Fruit fly (Drosophila melanogaster) whole organism, embryonic: ENCODE results near the gene CG13634.
A peak's percentile ranks its signal among the peaks of the same experiment; 100 is the strongest.

ENCODE experiments used
- Antp ChIP-seq: fragments of 200-800 bp; sonication (Bioruptor generic); optimal IDR thresholded peaks from 3 replicates; lab custom pipeline; 2016; ENCODE audit warnings: missing biosample characterization, missing genetic modification characterization
- Bgb ChIP-seq: fragments of 200-800 bp; sonication (Bioruptor generic); IDR thresholded peaks from 2 replicates; pipeline ENCODE4 v1.3.6; 2022; ENCODE audit warnings: missing biosample characterization, missing genetic modification characterization; ENCODE audit not compliant: partially characterized antibody
- Blimp-1 ChIP-seq: fragments of 200-800 bp; sonication (Bioruptor generic); optimal IDR thresholded peaks from 3 replicates; lab custom pipeline; 2018; ENCODE audit warnings: missing biosample characterization, missing genetic modification characterization, mild to moderate bottlenecking, moderate library complexity, missing genetic modification reagents
- CG10274 ChIP-seq: fragments of 200-800 bp; sonication (Bioruptor generic); optimal IDR thresholded peaks from 3 replicates; lab custom pipeline; 2017; ENCODE audit warnings: missing biosample characterization, mild to moderate bottlenecking, missing genetic modification characterization
- CG10654 ChIP-seq: fragments of 200-800 bp; sonication (Bioruptor generic); optimal IDR thresholded peaks from 2 replicates; lab custom pipeline; 2016; ENCODE audit warnings: missing biosample characterization, missing genetic modification characterization
- CG12071 ChIP-seq: fragments of 200-800 bp; sonication (Bioruptor generic); optimal IDR thresholded peaks from 3 replicates; lab custom pipeline; 2018; ENCODE audit warnings: missing biosample characterization, mild to moderate bottlenecking, missing genetic modification characterization
- CG12155 ChIP-seq: fragments of 200-800 bp; sonication (Bioruptor generic); optimal IDR thresholded peaks from 3 replicates; lab custom pipeline; 2016; ENCODE audit warnings: missing biosample characterization, missing genetic modification characterization
- CG12219 ChIP-seq: fragments of 200-800 bp; sonication (Bioruptor generic); optimal IDR thresholded peaks from 3 replicates; lab custom pipeline; 2018; ENCODE audit warnings: missing biosample characterization, mild to moderate bottlenecking, missing genetic modification characterization
- CG13894 ChIP-seq: fragments of 200-800 bp; sonication (Bioruptor generic); optimal IDR thresholded peaks from 3 replicates; lab custom pipeline; 2018; ENCODE audit warnings: missing biosample characterization, mild to moderate bottlenecking, missing genetic modification characterization, moderate library complexity
- CG15073 ChIP-seq: fragments of 200-800 bp; sonication (Bioruptor generic); optimal IDR thresholded peaks from 2 replicates; lab custom pipeline; 2016; ENCODE audit warnings: missing biosample characterization, missing genetic modification characterization
- CG16813 ChIP-seq: fragments of 200-800 bp; sonication (Bioruptor generic); IDR thresholded peaks from 3 replicates; pipeline ENCODE4 v1.3.6; 2022; ENCODE audit warnings: missing biosample characterization, missing genetic modification characterization; ENCODE audit not compliant: partially characterized antibody
- CG16815 ChIP-seq: fragments of 200-800 bp; sonication (Bioruptor generic); optimal IDR thresholded peaks from 3 replicates; lab custom pipeline; 2017; ENCODE audit warnings: missing biosample characterization, mild to moderate bottlenecking, missing genetic modification characterization
- CG17802 ChIP-seq: fragments of 200-800 bp; sonication (Bioruptor generic); optimal IDR thresholded peaks from 2 replicates; lab custom pipeline; 2018; ENCODE audit warnings: missing biosample characterization, mild to moderate bottlenecking, missing genetic modification characterization, moderate library complexity
- CG2202 ChIP-seq: fragments of 200-800 bp; sonication (Bioruptor generic); optimal IDR thresholded peaks from 2 replicates; lab custom pipeline; 2018; ENCODE audit warnings: missing biosample characterization, mild to moderate bottlenecking, missing genetic modification characterization
- CG4282 ChIP-seq: fragments of 200-800 bp; sonication (Bioruptor generic); optimal IDR thresholded peaks from 2 replicates; lab custom pipeline; 2016; ENCODE audit warnings: missing biosample characterization, missing genetic modification characterization
- CG4404 ChIP-seq: fragments of 200-800 bp; sonication (Bioruptor generic); IDR thresholded peaks from 2 replicates; pipeline ENCODE4 v1.3.6; 2022; ENCODE audit warnings: missing biosample characterization, missing genetic modification characterization
- CG5180 ChIP-seq: fragments of 200-800 bp; sonication (Bioruptor generic); optimal IDR thresholded peaks from 3 replicates; lab custom pipeline; 2017; ENCODE audit warnings: missing biosample characterization, missing genetic modification characterization, mild to moderate bottlenecking, moderate library complexity, missing genetic modification reagents
- CG5245 ChIP-seq: fragments of 200-800 bp; sonication (Bioruptor generic); optimal IDR thresholded peaks from 3 replicates; lab custom pipeline; 2016; ENCODE audit warnings: missing biosample characterization, missing genetic modification characterization
- CG6254 ChIP-seq: fragments of 200-800 bp; sonication (Bioruptor generic); optimal IDR thresholded peaks from 3 replicates; lab custom pipeline; 2017; ENCODE audit warnings: mild to moderate bottlenecking, missing biosample characterization, missing genetic modification reagents, missing genetic modification characterization
- CG9437 ChIP-seq: fragments of 200-800 bp; sonication (Bioruptor generic); optimal IDR thresholded peaks from 2 replicates; lab custom pipeline; 2018; ENCODE audit warnings: missing biosample characterization, mild to moderate bottlenecking, missing genetic modification characterization
- CG9817 ChIP-seq: fragments of 200-800 bp; sonication (Bioruptor generic); optimal IDR thresholded peaks from 2 replicates; lab custom pipeline; 2018; ENCODE audit warnings: missing biosample characterization, mild to moderate bottlenecking, missing genetic modification characterization, moderate library complexity
- CHES-1-like ChIP-seq: fragments of 200-800 bp; sonication (Bioruptor generic); optimal IDR thresholded peaks from 2 replicates; lab custom pipeline; 2016; ENCODE audit warnings: missing biosample characterization, missing genetic modification characterization
- MBD-R2 ChIP-seq: fragments of 200-800 bp; sonication (Bioruptor generic); IDR thresholded peaks from 2 replicates; pipeline ENCODE4 v1.3.6; 2022; ENCODE audit warnings: missing biosample characterization, missing genetic modification characterization
- NFAT ChIP-seq: fragments of 200-800 bp; sonication (Bioruptor generic); IDR thresholded peaks from 2 replicates; pipeline ENCODE4 v1.3.6; 2022; ENCODE audit warnings: missing biosample characterization, missing genetic modification characterization
- Neu2 ChIP-seq: fragments of 200-800 bp; sonication (Bioruptor generic); optimal IDR thresholded peaks from 3 replicates; lab custom pipeline; 2016; ENCODE audit warnings: missing biosample characterization, missing genetic modification characterization, borderline replicate concordance
- Ptx1 ChIP-seq: fragments of 200-800 bp; sonication (Bioruptor generic); IDR thresholded peaks from 2 replicates; pipeline ENCODE4 v1.3.6; 2022; ENCODE audit warnings: missing biosample characterization, missing genetic modification characterization
- Sox100B ChIP-seq: fragments of 200-800 bp; sonication (Bioruptor generic); optimal IDR thresholded peaks from 3 replicates; lab custom pipeline; 2018; ENCODE audit warnings: missing biosample characterization, mild to moderate bottlenecking, missing genetic modification characterization
- Spps ChIP-seq: fragments of 200-800 bp; sonication (Bioruptor generic); optimal IDR thresholded peaks from 2 replicates; lab custom pipeline; 2018; ENCODE audit warnings: missing biosample characterization, mild to moderate bottlenecking, missing genetic modification characterization
- Ssrp ChIP-seq: fragments of 200-800 bp; sonication (Bioruptor generic); optimal IDR thresholded peaks from 2 replicates; lab custom pipeline; 2018; ENCODE audit warnings: missing biosample characterization, mild to moderate bottlenecking, missing genetic modification characterization, moderate library complexity
- ab ChIP-seq: fragments of 200-800 bp; sonication (Bioruptor generic); optimal IDR thresholded peaks from 2 replicates; lab custom pipeline; 2016; ENCODE audit warnings: missing biosample characterization, missing genetic modification characterization
- aop ChIP-seq: fragments of 200-800 bp; sonication (Bioruptor generic); IDR thresholded peaks from 2 replicates; pipeline ENCODE4 v1.3.6; 2022; ENCODE audit warnings: missing biosample characterization, missing genetic modification characterization
- cad ChIP-seq: fragments of >200 bp; optimal IDR thresholded peaks from 2 replicates; lab custom pipeline; 2017; ENCODE audit warnings: missing biosample characterization, missing genetic modification characterization
- crol ChIP-seq: fragments of 200-800 bp; sonication (Bioruptor generic); IDR thresholded peaks from 2 replicates; pipeline ENCODE4 v1.3.6; 2022; ENCODE audit warnings: missing biosample characterization, missing genetic modification characterization
- dmrt11E ChIP-seq: fragments of 200-800 bp; sonication (Bioruptor generic); optimal IDR thresholded peaks from 3 replicates; lab custom pipeline; 2018; ENCODE audit warnings: missing biosample characterization, mild to moderate bottlenecking, missing genetic modification characterization, moderate library complexity
- en ChIP-seq: fragments of 200-800 bp; sonication (Bioruptor generic); optimal IDR thresholded peaks from 2 replicates; lab custom pipeline; 2016; ENCODE audit warnings: missing biosample characterization, missing genetic modification characterization
- esg ChIP-seq: fragments of 200-800 bp; sonication (Bioruptor generic); conservative IDR thresholded peaks from 2 replicates; pipeline ENCODE4 v1.3.6; 2022; ENCODE audit warnings: missing biosample characterization, missing genetic modification characterization
- fd64A ChIP-seq: fragments of 200-800 bp; sonication (Bioruptor generic); optimal IDR thresholded peaks from 3 replicates; lab custom pipeline; 2018; ENCODE audit warnings: missing biosample characterization, mild to moderate bottlenecking, missing genetic modification characterization
- grau ChIP-seq: fragments of 200-800 bp; optimal IDR thresholded peaks from 3 replicates; lab custom pipeline; 2019; ENCODE audit warnings: missing biosample characterization, mild to moderate bottlenecking, missing genetic modification characterization, moderate library complexity
- gsb-n ChIP-seq: fragments of 200-800 bp; sonication (Bioruptor generic); optimal IDR thresholded peaks from 3 replicates; lab custom pipeline; 2018; ENCODE audit warnings: missing biosample characterization, mild to moderate bottlenecking, missing genetic modification characterization
- luna ChIP-seq: fragments of 200-800 bp; sonication (Bioruptor generic); optimal IDR thresholded peaks from 2 replicates; lab custom pipeline; 2016; ENCODE audit warnings: missing biosample characterization, missing genetic modification characterization
- nom ChIP-seq: fragments of 200-800 bp; sonication (Bioruptor generic); optimal IDR thresholded peaks from 2 replicates; lab custom pipeline; 2017; ENCODE audit warnings: missing biosample characterization, missing genetic modification characterization, mild to moderate bottlenecking, moderate library complexity, missing genetic modification reagents
- oc ChIP-seq: fragments of 200-800 bp; sonication (Bioruptor generic); optimal IDR thresholded peaks from 2 replicates; lab custom pipeline; 2018; ENCODE audit warnings: missing biosample characterization, mild to moderate bottlenecking, missing genetic modification characterization, moderate library complexity
- peb ChIP-seq: fragments of 200-800 bp; sonication (Bioruptor generic); IDR thresholded peaks from 2 replicates; pipeline ENCODE4 v1.3.6; 2022; ENCODE audit warnings: missing biosample characterization, missing genetic modification characterization
- pho ChIP-seq: fragments of 200-800 bp; sonication (Bioruptor generic); optimal IDR thresholded peaks from 2 replicates; lab custom pipeline; 2016; ENCODE audit warnings: missing biosample characterization, missing genetic modification characterization
- sd ChIP-seq: fragments of 200-800 bp; sonication (Bioruptor generic); optimal IDR thresholded peaks from 3 replicates; lab custom pipeline; 2018; ENCODE audit warnings: missing biosample characterization, mild to moderate bottlenecking, missing genetic modification characterization, moderate library complexity
- trem ChIP-seq: fragments of 200-800 bp; optimal IDR thresholded peaks from 3 replicates; lab custom pipeline; 2019; ENCODE audit warnings: missing biosample characterization, mild to moderate bottlenecking, missing genetic modification characterization, moderate library complexity
- wek ChIP-seq: fragments of 200-800 bp; sonication (Bioruptor generic); optimal IDR thresholded peaks from 3 replicates; lab custom pipeline; 2018; ENCODE audit warnings: missing biosample characterization, mild to moderate bottlenecking, missing genetic modification characterization, moderate library complexity
- z ChIP-seq: fragments of 200-800 bp; sonication (Bioruptor generic); IDR thresholded peaks from 3 replicates; pipeline ENCODE4 v1.3.6; 2022; ENCODE audit warnings: missing biosample characterization, missing genetic modification characterization

The CG13634 gene

dm6 chr3R:24768538-24769401 is 21.2 kb downstream of the CG13634 start, which contains the start of gene CG13631 (continued):
- TF ChIP-seq NFAT (GFP tag; lab: Robert Waterston, UW) (no peak), CG12071 (GFP tag; lab: Kevin White, UChicago) (peak; percentile 84), oc (tag; lab: Kevin White, UChicago) (peak; percentile 96), CG5245 (GFP tag; lab: Kevin White, UChicago) (peak; percentile 94), CG16813 (GFP tag; lab: Robert Waterston, UW) (no peak), esg (GFP tag; lab: Robert Waterston, UW) (peak; percentile 93), Ssrp (tag; lab: Kevin White, UChicago) (peak; percentile 98), CG5180 (GFP tag; lab: Kevin White, UChicago) (peak; percentile 79), nom (GFP tag; lab: Kevin White, UChicago) (no peak), MBD-R2 (GFP tag; lab: Robert Waterston, UW) (peak; percentile 29; the same call in 1 of the 2 replicates), Bgb (no peak), grau (tag; lab: Kevin White, UChicago) (peak; percentile 92), aop (peak; percentile 76; the same call in 1 of the 2 replicates), CG4282 (GFP tag; lab: Kevin White, UChicago) (peak; percentile 60), CG9437 (peak; percentile 90), CG12155 (GFP tag; lab: Kevin White, UChicago) (peak; percentile 82), Spps (tag; lab: Kevin White, UChicago) (peak; percentile 95), dmrt11E (tag; lab: Kevin White, UChicago) (peak; percentile 90), luna (GFP tag; lab: Kevin White, UChicago) (no peak), Blimp-1 (GFP tag; lab: Kevin White, UChicago) (peak; percentile 96), CHES-1-like (peak; percentile 84), CG17802 (tag; lab: Kevin White, UChicago) (peak; percentile 87), Sox100B (GFP tag; lab: Kevin White, UChicago) (peak; percentile 97), ab (GFP tag; lab: Kevin White, UChicago) (peak; percentile 87), CG9817 (tag; lab: Kevin White, UChicago) (peak; percentile 86), Neu2 (GFP tag; lab: Kevin White, UChicago) (no peak), Antp (GFP tag; lab: Kevin White, UChicago) (peak; percentile 94), z (GFP tag; lab: Robert Waterston, UW) (no peak; the same call in 2 of the 3 replicates), CG10274 (peak; percentile 74), CG16815 (GFP tag; lab: Kevin White, UChicago) (peak; percentile 81), fd64A (peak; percentile 90), CG4404 (peak; percentile 72), CG15073 (GFP tag; lab: Kevin White, UChicago) (peak; percentile 82), pho (GFP tag; lab: Kevin White, UChicago) (peak; percentile 61), sd (tag; lab: Kevin White, UChicago) (peak; percentile 72), gsb-n (tag; lab: Kevin White, UChicago) (peak; percentile 96), crol (GFP tag; lab: Robert Waterston, UW) (peak; percentile 97), en (GFP tag; lab: Kevin White, UChicago) (peak; percentile 91), wek (GFP tag; lab: Kevin White, UChicago) (peak; percentile 74), peb (GFP tag; lab: Robert Waterston, UW) (peak; percentile 95), trem (tag; lab: Kevin White, UChicago) (peak; percentile 94), CG2202 (tag; lab: Kevin White, UChicago) (peak; percentile 94), CG6254 (GFP tag; lab: Kevin White, UChicago) (peak; percentile 95), Ptx1 (GFP tag; lab: Robert Waterston, UW) (peak; percentile 94), CG12219 (GFP tag; lab: Kevin White, UChicago) (peak; percentile 92), cad (GFP tag; lab: Kevin White, UChicago) (no peak), CG13894 (tag; lab: Kevin White, UChicago) (no peak), CG10654 (peak; percentile 93)
